Worm (Caenorhabditis elegans) whole organism, young adult: ENCODE data around the gene mdmh-35.

Experiments
- F33H1.4 ChIP-seq: fragments of 200-800 bp; sonication (Bioruptor generic); IDR thresholded peaks from 2 replicates; pipeline ENCODE4 v1.3.6; 2022; ENCODE audit warnings: missing genetic modification reagents, missing genetic modification characterization, missing compliant biosample characterization
- ama-1 ChIP-seq, 3 experiments: fragments of 150-350 bp in 1 of 3; sonication (generic microtip) in 2 of 3; optimal IDR thresholded peaks; 2 replicates each; lab custom pipeline; 2014 to 2018; ENCODE audit warnings: missing biosample characterization in 2 of 3, missing genetic modification characterization in 2 of 3, missing genetic modification reagents in 2 of 3
- athp-1 ChIP-seq: sonication (generic microtip); optimal IDR thresholded peaks from 2 replicates; lab custom pipeline; 2017; ENCODE audit warnings: mild to moderate bottlenecking, missing genetic modification characterization, missing compliant biosample characterization
- cebp-1 ChIP-seq, 2 experiments: fragments of 200-800 bp in 1 of 2; sonication (Bioruptor generic) in 1 of 2; sonication (generic microtip) in 1 of 2; IDR thresholded peaks in 1 of 2; optimal IDR thresholded peaks in 1 of 2; 2 replicates each; pipeline versions ENCODE4 v1.3.6 to Lab custom; 2017 to 2022; ENCODE audit warnings: missing compliant biosample characterization in 2 of 2, missing genetic modification characterization in 2 of 2, mild to moderate bottlenecking in 1 of 2, missing genetic modification reagents in 1 of 2, moderate library complexity in 1 of 2
- ets-4 ChIP-seq: fragments of 200-800 bp; sonication (Bioruptor generic); optimal IDR thresholded peaks from 2 replicates; lab custom pipeline; 2018; ENCODE audit warnings: mild to moderate bottlenecking, missing genetic modification characterization, missing compliant biosample characterization
- madf-8 ChIP-seq: fragments of 200-800 bp; sonication (Bioruptor generic); conservative IDR thresholded peaks from 2 replicates; pipeline ENCODE4 v1.3.6; 2022; ENCODE audit warnings: missing genetic modification reagents, missing genetic modification characterization, missing compliant biosample characterization
- snpc-4 ChIP-seq, 5 experiments: fragments of 150-350 bp in 1 of 5; sonication (generic microtip) in 4 of 5; optimal IDR thresholded peaks; 2 replicates each; lab custom pipeline; 2014 to 2018; ENCODE audit warnings: missing genetic modification characterization in 5 of 5, missing biosample characterization in 3 of 5, antibody characterized with exemption in 2 of 5, mild to moderate bottlenecking in 2 of 5, missing compliant biosample characterization in 2 of 5, missing genotype in 2 of 5, moderate library complexity in 2 of 5, missing genetic modification reagents in 1 of 5
- tbx-9 ChIP-seq: sonication (generic microtip); optimal IDR thresholded peaks from 2 replicates; lab custom pipeline; 2016; ENCODE audit warnings: borderline replicate concordance, missing genetic modification characterization, inconsistent platforms, missing compliant biosample characterization
- unc-62 ChIP-seq: fragments of 150-350 bp; optimal IDR thresholded peaks from 2 replicates; lab custom pipeline; 2014; ENCODE audit warnings: missing biosample characterization, missing genetic modification reagents, missing genetic modification characterization
- ztf-6 ChIP-seq: fragments of 200-800 bp; sonication (Bioruptor generic); IDR thresholded peaks from 2 replicates; pipeline ENCODE4 v1.3.6; 2022; ENCODE audit warnings: missing genetic modification reagents, missing genetic modification characterization, missing compliant biosample characterization

- TF ChIP-seq ets-4 (GFP tag; lab: Kevin White, UChicago) (no peak), ama-1 (optimal IDR thresholded peaks at IDR 0.05; lab: Kevin White, UChicago) (no peak), ama-1 (GFP tag; optimal IDR thresholded peaks at IDR 0.05; lab: Kevin White, UChicago) (no peak), unc-62 (GFP tag; lab: Kevin White, UChicago) (no peak), F33H1.4 (GFP tag; lab: Robert Waterston, UW) (no peak), madf-8 (no peak), snpc-4 (GFP tag; optimal IDR thresholded peaks at IDR 0.05; lab: Kevin White, UChicago) (no peak), snpc-4 (tag; optimal IDR thresholded peaks at IDR 0.05; lab: Kevin White, UChicago) (no peak), ztf-6 (GFP tag; lab: Robert Waterston, UW) (no peak), tbx-9 (tag; lab: Kevin White, UChicago) (no peak), cebp-1 (GFP tag; IDR thresholded peaks at IDR 0.05; lab: Robert Waterston, UW) (no peak), cebp-1 (tag; optimal IDR thresholded peaks at IDR 0.05; lab: Kevin White, UChicago) (no peak), athp-1 (tag; lab: Kevin White, UChicago) (no peak)
Observed at ce11 chrII:7850575-7850974, 4.9 kb downstream of the mdmh-35 start.
